Fruit fly (Drosophila melanogaster) whole organism, embryonic: ENCODE data around the gene vvl.
A peak's percentile ranks its signal among the peaks of the same experiment; 100 is the strongest.

Source experiments
- Atf3 ChIP-seq: fragments of 200-800 bp; sonication (Bioruptor generic); optimal IDR thresholded peaks from 3 replicates; lab custom pipeline; 2016; ENCODE audit warnings: missing biosample characterization, missing genetic modification characterization
- Awh ChIP-seq: fragments of 200-800 bp; sonication (Bioruptor generic); IDR thresholded peaks from 2 replicates; pipeline ENCODE4, ENCODE4 v1.3.6; 2022; ENCODE audit warnings: missing biosample characterization, missing genetic modification characterization
- Bdp1 ChIP-seq: fragments of 200-800 bp; sonication (Bioruptor generic); optimal IDR thresholded peaks from 3 replicates; lab custom pipeline; 2016; ENCODE audit warnings: missing biosample characterization, missing genetic modification characterization
- CG10321 ChIP-seq: fragments of 200-800 bp; sonication (Bioruptor generic); IDR thresholded peaks from 2 replicates; pipeline ENCODE4 v1.3.6; 2022; ENCODE audit warnings: missing biosample characterization, missing genetic modification characterization
- CG10543 ChIP-seq: fragments of 200-800 bp; sonication (Bioruptor generic); optimal IDR thresholded peaks from 3 replicates; lab custom pipeline; 2017; ENCODE audit warnings: missing biosample characterization, mild to moderate bottlenecking, missing genetic modification characterization, moderate library complexity
- CG10654 ChIP-seq: fragments of 200-800 bp; sonication (Bioruptor generic); optimal IDR thresholded peaks from 2 replicates; lab custom pipeline; 2016; ENCODE audit warnings: missing biosample characterization, missing genetic modification characterization
- CG11456 ChIP-seq: fragments of 200-800 bp; sonication (Bioruptor generic); IDR thresholded peaks from 3 replicates; pipeline ENCODE4 v1.3.6; 2022; ENCODE audit warnings: missing biosample characterization, missing genetic modification characterization
- CG12744 ChIP-seq: fragments of 200-800 bp; sonication (Bioruptor generic); optimal IDR thresholded peaks from 2 replicates; lab custom pipeline; 2016; ENCODE audit warnings: missing biosample characterization, missing genetic modification characterization
- CG15011 ChIP-seq: fragments of 200-800 bp; sonication (Bioruptor generic); optimal IDR thresholded peaks from 3 replicates; lab custom pipeline; 2018; ENCODE audit warnings: missing biosample characterization, mild to moderate bottlenecking, missing genetic modification characterization
- CG16779 ChIP-seq: fragments of 200-800 bp; sonication (Bioruptor generic); IDR thresholded peaks from 2 replicates; pipeline ENCODE4 v1.3.6; 2022; ENCODE audit warnings: missing biosample characterization, missing genetic modification characterization
- CG17829 ChIP-seq: fragments of 200-800 bp; optimal IDR thresholded peaks from 2 replicates; lab custom pipeline; 2019; ENCODE audit warnings: missing biosample characterization, mild to moderate bottlenecking, missing genetic modification characterization, moderate library complexity
- CG17912 ChIP-seq: fragments of 200-800 bp; sonication (Bioruptor generic); optimal IDR thresholded peaks from 2 replicates; lab custom pipeline; 2018; ENCODE audit warnings: missing biosample characterization, mild to moderate bottlenecking, missing genetic modification characterization
- CG18599 ChIP-seq: fragments of 200-800 bp; sonication (Bioruptor generic); optimal IDR thresholded peaks from 3 replicates; lab custom pipeline; 2017; ENCODE audit warnings: missing biosample characterization, missing genetic modification characterization, mild to moderate bottlenecking, moderate library complexity, missing genetic modification reagents
- CG3065 ChIP-seq: fragments of 200-800 bp; sonication (Bioruptor generic); optimal IDR thresholded peaks from 2 replicates; lab custom pipeline; 2016; ENCODE audit warnings: missing biosample characterization, missing genetic modification characterization
- CG31441 ChIP-seq: fragments of 200-800 bp; sonication (Bioruptor generic); IDR thresholded peaks from 2 replicates; pipeline ENCODE4 v1.3.6; 2022; ENCODE audit warnings: missing biosample characterization, missing genetic modification characterization
- CG32767 ChIP-seq: fragments of 200-800 bp; sonication (Bioruptor generic); IDR thresholded peaks from 2 replicates; pipeline ENCODE4 v1.3.6; 2022; ENCODE audit warnings: missing biosample characterization, missing genetic modification characterization
- CG34376 ChIP-seq: fragments of 200-800 bp; sonication (Bioruptor generic); optimal IDR thresholded peaks from 2 replicates; lab custom pipeline; 2018; ENCODE audit warnings: missing biosample characterization, mild to moderate bottlenecking, missing genetic modification characterization
- CG5245 ChIP-seq: fragments of 200-800 bp; sonication (Bioruptor generic); optimal IDR thresholded peaks from 3 replicates; lab custom pipeline; 2016; ENCODE audit warnings: missing biosample characterization, missing genetic modification characterization
- CG7372 ChIP-seq: fragments of 200-800 bp; sonication (Bioruptor generic); IDR thresholded peaks from 2 replicates; pipeline ENCODE4 v1.3.6; 2022; ENCODE audit warnings: missing biosample characterization, missing genetic modification characterization
- CkIIα-i1 ChIP-seq: fragments of 200-800 bp; sonication (Bioruptor generic); IDR thresholded peaks from 2 replicates; pipeline ENCODE4 v1.3.6; 2022; ENCODE audit warnings: missing biosample characterization, missing genetic modification characterization
- D19B ChIP-seq: fragments of 200-800 bp; sonication (Bioruptor generic); optimal IDR thresholded peaks from 2 replicates; lab custom pipeline; 2017; ENCODE audit warnings: missing biosample characterization, mild to moderate bottlenecking, missing genetic modification characterization
- Dfd ChIP-seq, 2 experiments: fragments of >200 bp; optimal IDR thresholded peaks; 2 replicates each; lab custom pipeline; 2017; ENCODE audit warnings: missing biosample characterization in 2 of 2, missing genetic modification characterization in 2 of 2
- ERR ChIP-seq: fragments of 200-800 bp; sonication (Bioruptor generic); optimal IDR thresholded peaks from 2 replicates; lab custom pipeline; 2016; ENCODE audit warnings: missing biosample characterization, missing genetic modification characterization
- Eip74EF ChIP-seq, 2 experiments: fragments of 200-800 bp in 1 of 2; fragments of >200 bp in 1 of 2; sonication (Bioruptor generic) in 1 of 2; optimal IDR thresholded peaks; 2 replicates each; lab custom pipeline; 2017 to 2019; ENCODE audit warnings: missing biosample characterization in 2 of 2, missing genetic modification characterization in 2 of 2, mild to moderate bottlenecking in 1 of 2, moderate library complexity in 1 of 2
- Gug ChIP-seq: fragments of 200-800 bp; sonication (Bioruptor generic); IDR thresholded peaks from 4 replicates; pipeline ENCODE4 v1.3.6; 2022; ENCODE audit warnings: missing biosample characterization, missing genetic modification characterization
- H2.0 ChIP-seq: fragments of 200-800 bp; sonication (Bioruptor generic); IDR thresholded peaks from 2 replicates; pipeline ENCODE4 v1.3.6; 2022; ENCODE audit warnings: missing biosample characterization, missing genetic modification characterization
- Lpt ChIP-seq: fragments of >200 bp; optimal IDR thresholded peaks from 2 replicates; lab custom pipeline; 2018; ENCODE audit warnings: missing biosample characterization, missing genetic modification characterization
- Med ChIP-seq: fragments of 200-800 bp; sonication (Bioruptor generic); peaks from one replicate; lab custom pipeline; 2016; ENCODE audit warnings: missing biosample characterization, missing genetic modification characterization, mild to moderate bottlenecking, inconsistent platforms, moderate library complexity
- Pdp1 ChIP-seq, 2 experiments: fragments of 200-800 bp; sonication (Bioruptor generic); optimal IDR thresholded peaks; 3 replicates each; lab custom pipeline; 2016; ENCODE audit warnings: missing biosample characterization in 2 of 2, missing genetic modification characterization in 2 of 2, mild to moderate bottlenecking in 1 of 2, moderate library complexity in 1 of 2
- Ssrp ChIP-seq: fragments of 200-800 bp; sonication (Bioruptor generic); optimal IDR thresholded peaks from 2 replicates; lab custom pipeline; 2018; ENCODE audit warnings: missing biosample characterization, mild to moderate bottlenecking, missing genetic modification characterization, moderate library complexity
- Trl ChIP-seq, 3 experiments: fragments of >200 bp in 2 of 3; fragments of 200-800 bp in 1 of 3; sonication (Bioruptor generic) in 1 of 3; optimal IDR thresholded peaks; 2 replicates in 1 of 3; 3 replicates in 2 of 3; lab custom pipeline; 2016 to 2017; ENCODE audit warnings: missing biosample characterization in 1 of 3, missing genetic modification characterization in 1 of 3
- ase ChIP-seq: fragments of 200-800 bp; sonication (Bioruptor generic); IDR thresholded peaks from 3 replicates; pipeline ENCODE4 v1.3.6; 2022; ENCODE audit warnings: missing biosample characterization, missing genetic modification characterization
- bab2 ChIP-seq: fragments of 200-800 bp; sonication (Bioruptor generic); optimal IDR thresholded peaks from 2 replicates; lab custom pipeline; 2016; ENCODE audit warnings: missing biosample characterization, missing genetic modification characterization
- bcd ChIP-seq: fragments of 200-800 bp; sonication (Bioruptor generic); optimal IDR thresholded peaks from 2 replicates; lab custom pipeline; 2017; ENCODE audit warnings: missing biosample characterization, mild to moderate bottlenecking, missing genetic modification characterization
- cad ChIP-seq: fragments of >200 bp; optimal IDR thresholded peaks from 2 replicates; lab custom pipeline; 2017; ENCODE audit warnings: missing biosample characterization, missing genetic modification characterization
- chn ChIP-seq: fragments of 200-800 bp; sonication (Bioruptor generic); optimal IDR thresholded peaks from 2 replicates; lab custom pipeline; 2016; ENCODE audit warnings: missing biosample characterization, missing genetic modification characterization
- crc ChIP-seq: fragments of 200-800 bp; sonication (Bioruptor generic); optimal IDR thresholded peaks from 2 replicates; lab custom pipeline; 2016; ENCODE audit warnings: missing biosample characterization, missing genetic modification characterization
- dati ChIP-seq: fragments of 200-800 bp; sonication (Bioruptor generic); IDR thresholded peaks from 2 replicates; pipeline ENCODE4 v1.3.6; 2022; ENCODE audit warnings: missing biosample characterization, missing genetic modification characterization
- gsb-n ChIP-seq: fragments of 200-800 bp; sonication (Bioruptor generic); optimal IDR thresholded peaks from 3 replicates; lab custom pipeline; 2018; ENCODE audit warnings: missing biosample characterization, mild to moderate bottlenecking, missing genetic modification characterization
- hb ChIP-seq: fragments of 200-800 bp; sonication (Bioruptor generic); IDR thresholded peaks from 3 replicates; pipeline ENCODE4 v1.3.6; 2022; ENCODE audit warnings: missing biosample characterization, missing genetic modification characterization; ENCODE audit not compliant: partially characterized antibody
- lab ChIP-seq: fragments of 200-800 bp; sonication (Bioruptor generic); optimal IDR thresholded peaks from 3 replicates; lab custom pipeline; 2017; ENCODE audit warnings: missing biosample characterization, missing genetic modification characterization, mild to moderate bottlenecking, moderate library complexity, missing genetic modification reagents
- mam ChIP-seq: fragments of 200-800 bp; sonication (Bioruptor generic); optimal IDR thresholded peaks from 3 replicates; lab custom pipeline; 2016; ENCODE audit warnings: missing biosample characterization, missing genetic modification characterization
- mirr ChIP-seq: fragments of 200-800 bp; sonication (Bioruptor generic); optimal IDR thresholded peaks from 3 replicates; lab custom pipeline; 2018; ENCODE audit warnings: missing biosample characterization, mild to moderate bottlenecking, missing genetic modification characterization
- peb ChIP-seq: fragments of 200-800 bp; sonication (Bioruptor generic); IDR thresholded peaks from 2 replicates; pipeline ENCODE4 v1.3.6; 2022; ENCODE audit warnings: missing biosample characterization, missing genetic modification characterization
- phol ChIP-seq: fragments of 200-800 bp; sonication (Bioruptor generic); optimal IDR thresholded peaks from 3 replicates; lab custom pipeline; 2018; ENCODE audit warnings: missing biosample characterization, mild to moderate bottlenecking, missing genetic modification characterization, moderate library complexity
- seq ChIP-seq: fragments of 200-800 bp; sonication (Bioruptor generic); IDR thresholded peaks from 2 replicates; pipeline ENCODE4 v1.3.6; 2022; ENCODE audit warnings: missing biosample characterization, missing genetic modification characterization
- so ChIP-seq: fragments of 200-800 bp; sonication (Bioruptor generic); IDR thresholded peaks from 3 replicates; pipeline ENCODE4 v1.3.6; 2022; ENCODE audit warnings: missing biosample characterization, missing genetic modification characterization
- trh ChIP-seq: fragments of 200-800 bp; sonication (Bioruptor generic); optimal IDR thresholded peaks from 2 replicates; lab custom pipeline; 2016; ENCODE audit warnings: missing biosample characterization, missing genetic modification characterization
- tup ChIP-seq: fragments of 200-800 bp; sonication (Bioruptor generic); optimal IDR thresholded peaks from 2 replicates; lab custom pipeline; 2016; ENCODE audit warnings: missing biosample characterization, mild to moderate bottlenecking, missing genetic modification characterization, moderate library complexity
- z ChIP-seq: fragments of 200-800 bp; sonication (Bioruptor generic); IDR thresholded peaks from 3 replicates; pipeline ENCODE4 v1.3.6; 2022; ENCODE audit warnings: missing biosample characterization, missing genetic modification characterization
- zfh2 ChIP-seq: fragments of 200-800 bp; sonication (Bioruptor generic); optimal IDR thresholded peaks from 2 replicates; lab custom pipeline; 2016; ENCODE audit warnings: missing biosample characterization, missing genetic modification characterization

Gene vvl

DNA sequence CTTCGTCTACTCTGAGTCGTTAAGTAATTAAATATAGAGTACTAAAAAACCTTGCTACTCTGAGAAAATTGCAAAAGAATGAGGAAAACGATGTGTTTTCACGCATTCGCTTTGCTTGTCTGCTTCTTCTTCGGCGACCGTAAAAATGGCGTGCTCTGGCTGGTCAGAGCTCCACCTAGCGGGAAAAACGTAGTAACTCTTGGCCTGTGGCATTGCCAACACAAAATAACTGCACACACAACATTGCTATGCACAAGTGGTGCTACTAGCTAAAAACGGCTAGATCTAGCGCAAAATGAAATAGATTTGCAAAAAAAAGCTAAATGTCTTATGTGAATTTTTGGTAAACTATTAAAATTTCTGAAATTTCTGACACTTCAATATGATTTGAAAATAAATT is 42.8 kb upstream of the vvl start (continued):
- no peak for TF ChIP-seq Dfd (GFP tag; optimal IDR thresholded peaks at IDR 0.05; lab: Kevin White, UChicago)
- peak; percentile 61 for TF ChIP-seq CG17829
- peak; percentile 14 for TF ChIP-seq CG10654 (GFP tag; lab: Kevin White, UChicago)
- peak; percentile 76 for TF ChIP-seq CG17912
- no peak for TF ChIP-seq Atf3 (GFP tag; lab: Kevin White, UChicago)
- no peak for TF ChIP-seq hb (GFP tag; lab: Robert Waterston, UW)
- no peak for TF ChIP-seq CG18599 (GFP tag; lab: Kevin White, UChicago)
- TF ChIP-seq CG3065 (GFP tag; lab: Kevin White, UChicago): no peak
- TF ChIP-seq CG7372 (GFP tag; lab: Robert Waterston, UW): peak; percentile 53; the same call in 1 of the 2 replicates
- TF ChIP-seq bab2: peak; percentile 16
- no peak for TF ChIP-seq tup (GFP tag; lab: Kevin White, UChicago)
- no peak for TF ChIP-seq Eip74EF (GFP tag; optimal IDR thresholded peaks at IDR 0.05; lab: Kevin White, UChicago)
- TF ChIP-seq Ssrp (tag; lab: Kevin White, UChicago): peak; percentile 29
- no peak for TF ChIP-seq trh
- TF ChIP-seq CG15011 (GFP tag; lab: Kevin White, UChicago): no peak
- no peak for TF ChIP-seq seq (GFP tag; lab: Robert Waterston, UW)
- TF ChIP-seq so (GFP tag; lab: Robert Waterston, UW): 0 out of 3 replicates have a peak, but pooled peaks have one; percentile 28
- TF ChIP-seq D19B (GFP tag; lab: Kevin White, UChicago): no peak
- peak; percentile 7; the same call in 1 of the 2 replicates for TF ChIP-seq peb (GFP tag; lab: Robert Waterston, UW)
- no peak for TF ChIP-seq CkIIα-i1 (GFP tag; lab: Robert Waterston, UW)
- TF ChIP-seq z (GFP tag; lab: Robert Waterston, UW): no peak
- no peak for TF ChIP-seq CG10321 (GFP tag; lab: Robert Waterston, UW)
- TF ChIP-seq Med: peak; percentile 91
- peak in 1 of 2 experiments; percentile 57 for TF ChIP-seq Pdp1 (GFP tag; optimal IDR thresholded peaks at IDR 0.05; lab: Kevin White, UChicago)
- TF ChIP-seq Gug (GFP tag; lab: Robert Waterston, UW): peak; percentile 52; the same call in 3 of the 4 replicates
- TF ChIP-seq chn: peak; percentile 48
- peak; percentile 43 for TF ChIP-seq lab (GFP tag; lab: Kevin White, UChicago)
- TF ChIP-seq zfh2 (GFP tag; lab: Kevin White, UChicago): peak; percentile 58
- no peak; the same call in 1 of the 2 replicates for TF ChIP-seq CG32767 (GFP tag; lab: Robert Waterston, UW)
- TF ChIP-seq bcd: peak; percentile 35
- peak; percentile 99 for TF ChIP-seq phol (tag; lab: Kevin White, UChicago)
- peak; percentile 85 for TF ChIP-seq CG11456
- TF ChIP-seq gsb-n (tag; lab: Kevin White, UChicago): peak; percentile 62
- no peak for TF ChIP-seq Awh
- no peak for TF ChIP-seq dati (GFP tag; lab: Robert Waterston, UW)
- TF ChIP-seq Bdp1 (GFP tag; lab: Kevin White, UChicago): no peak
- TF ChIP-seq CG5245 (GFP tag; lab: Kevin White, UChicago): peak; percentile 9
- peak; percentile 42 for TF ChIP-seq CG10543 (GFP tag; lab: Kevin White, UChicago)
- no peak for TF ChIP-seq cad (GFP tag; lab: Kevin White, UChicago)
- peak; percentile 29 for TF ChIP-seq CG34376 (GFP tag; lab: Kevin White, UChicago)
- TF ChIP-seq CG12744 (GFP tag; lab: Kevin White, UChicago): no peak
- TF ChIP-seq mirr (GFP tag; lab: Kevin White, UChicago): peak; percentile 64
- TF ChIP-seq ase: peak; percentile 25; the same call in 1 of the 3 replicates
- TF ChIP-seq crc (GFP tag; lab: Kevin White, UChicago): no peak
- no peak; the same call in 1 of the 2 replicates for TF ChIP-seq CG31441 (GFP tag; lab: Robert Waterston, UW)
- no peak for TF ChIP-seq Trl (optimal IDR thresholded peaks at IDR 0.05; lab: Kevin White, UChicago)
- TF ChIP-seq Trl (GFP tag; optimal IDR thresholded peaks at IDR 0.05; lab: Kevin White, UChicago): peak; percentile 62
- TF ChIP-seq H2.0 (GFP tag; lab: Robert Waterston, UW): no peak
- TF ChIP-seq ERR (GFP tag; lab: Kevin White, UChicago): no peak
- peak; percentile 64 for TF ChIP-seq mam (GFP tag; lab: Kevin White, UChicago)
- 0 out of 2 replicates have a peak, but pooled peaks have one; percentile 4 for TF ChIP-seq CG16779 (GFP tag; lab: Robert Waterston, UW)
- no peak for TF ChIP-seq Lpt (GFP tag; lab: Kevin White, UChicago)
